Fruit fly (Drosophila melanogaster) whole organism, embryonic: ENCODE measurements around the gene Cul6.

Source experiments
- Atf6 ChIP-seq: fragments of 200-800 bp; sonication (Bioruptor generic); IDR thresholded peaks from 2 replicates; pipeline ENCODE4 v1.3.6; 2022; ENCODE audit warnings: missing biosample characterization, missing genetic modification characterization
- B-H2 ChIP-seq: fragments of 200-800 bp; sonication (Bioruptor generic); optimal IDR thresholded peaks from 2 replicates; lab custom pipeline; 2018; ENCODE audit warnings: missing biosample characterization, mild to moderate bottlenecking, missing genetic modification characterization
- Bgb ChIP-seq: fragments of 200-800 bp; sonication (Bioruptor generic); IDR thresholded peaks from 2 replicates; pipeline ENCODE4 v1.3.6; 2022; ENCODE audit warnings: missing biosample characterization, missing genetic modification characterization; ENCODE audit not compliant: partially characterized antibody
- CG10147 ChIP-seq: fragments of 200-800 bp; sonication (Bioruptor generic); optimal IDR thresholded peaks from 2 replicates; lab custom pipeline; 2019; ENCODE audit warnings: missing biosample characterization, mild to moderate bottlenecking, missing genetic modification characterization, moderate library complexity
- CG10321 ChIP-seq: fragments of 200-800 bp; sonication (Bioruptor generic); IDR thresholded peaks from 2 replicates; pipeline ENCODE4 v1.3.6; 2022; ENCODE audit warnings: missing biosample characterization, missing genetic modification characterization
- CG10543 ChIP-seq: fragments of 200-800 bp; sonication (Bioruptor generic); optimal IDR thresholded peaks from 3 replicates; lab custom pipeline; 2017; ENCODE audit warnings: missing biosample characterization, mild to moderate bottlenecking, missing genetic modification characterization, moderate library complexity
- CG11398 ChIP-seq: fragments of 200-800 bp; sonication (Bioruptor generic); optimal IDR thresholded peaks from 2 replicates; lab custom pipeline; 2016; ENCODE audit warnings: missing biosample characterization, missing genetic modification characterization
- CG12071 ChIP-seq: fragments of 200-800 bp; sonication (Bioruptor generic); optimal IDR thresholded peaks from 3 replicates; lab custom pipeline; 2018; ENCODE audit warnings: missing biosample characterization, mild to moderate bottlenecking, missing genetic modification characterization
- CG12104 ChIP-seq: fragments of 200-800 bp; sonication (Bioruptor generic); optimal IDR thresholded peaks from 3 replicates; lab custom pipeline; 2016; ENCODE audit warnings: missing biosample characterization, missing genetic modification characterization
- CG14050 ChIP-seq: fragments of 200-800 bp; sonication (Bioruptor generic); IDR thresholded peaks from 3 replicates; pipeline ENCODE4 v1.3.6; 2022; ENCODE audit warnings: missing biosample characterization, missing genetic modification characterization
- CG15073 ChIP-seq: fragments of 200-800 bp; sonication (Bioruptor generic); optimal IDR thresholded peaks from 2 replicates; lab custom pipeline; 2016; ENCODE audit warnings: missing biosample characterization, missing genetic modification characterization
- CG18476 ChIP-seq: fragments of 200-800 bp; sonication (Bioruptor generic); optimal IDR thresholded peaks from 2 replicates; lab custom pipeline; 2016; ENCODE audit warnings: missing biosample characterization, mild to moderate bottlenecking, missing genetic modification characterization
- CG3838 ChIP-seq: fragments of 200-800 bp; sonication (Bioruptor generic); optimal IDR thresholded peaks from 3 replicates; lab custom pipeline; 2016; ENCODE audit warnings: missing biosample characterization, missing genetic modification characterization
- CG42726 ChIP-seq: fragments of 200-800 bp; sonication (Bioruptor generic); IDR thresholded peaks from 2 replicates; pipeline ENCODE4 v1.3.6; 2022; ENCODE audit warnings: missing biosample characterization, missing genetic modification characterization; ENCODE audit not compliant: partially characterized antibody
- CG4328 ChIP-seq: fragments of 200-800 bp; sonication (Bioruptor generic); optimal IDR thresholded peaks from 3 replicates; lab custom pipeline; 2017; ENCODE audit warnings: missing biosample characterization, missing genetic modification reagents, missing genetic modification characterization
- CG7839 ChIP-seq: fragments of 200-800 bp; sonication (Bioruptor generic); optimal IDR thresholded peaks from 3 replicates; lab custom pipeline; 2018; ENCODE audit warnings: missing biosample characterization, mild to moderate bottlenecking, missing genetic modification characterization, moderate library complexity
- CG9797 ChIP-seq: fragments of 200-800 bp; sonication (Bioruptor generic); optimal IDR thresholded peaks from 3 replicates; lab custom pipeline; 2018; ENCODE audit warnings: missing biosample characterization, mild to moderate bottlenecking, missing genetic modification characterization
- CkIIα-i1 ChIP-seq: fragments of 200-800 bp; sonication (Bioruptor generic); IDR thresholded peaks from 2 replicates; pipeline ENCODE4 v1.3.6; 2022; ENCODE audit warnings: missing biosample characterization, missing genetic modification characterization
- Dfd ChIP-seq, 2 experiments: fragments of >200 bp; optimal IDR thresholded peaks; 2 replicates each; lab custom pipeline; 2017; ENCODE audit warnings: missing biosample characterization in 2 of 2, missing genetic modification characterization in 2 of 2
- Dp ChIP-seq: fragments of 200-800 bp; sonication (Bioruptor generic); optimal IDR thresholded peaks from 2 replicates; lab custom pipeline; 2018; ENCODE audit warnings: missing biosample characterization, mild to moderate bottlenecking, missing genetic modification characterization, moderate library complexity
- E2f2 ChIP-seq: fragments of 200-800 bp; sonication (Bioruptor generic); IDR thresholded peaks from 2 replicates; pipeline ENCODE4 v1.3.6; 2022; ENCODE audit warnings: missing biosample characterization, missing genetic modification characterization
- Gug ChIP-seq: fragments of 200-800 bp; sonication (Bioruptor generic); IDR thresholded peaks from 4 replicates; pipeline ENCODE4 v1.3.6; 2022; ENCODE audit warnings: missing biosample characterization, missing genetic modification characterization
- Hr51 ChIP-seq, 2 experiments: fragments of 200-800 bp; sonication (Bioruptor generic); optimal IDR thresholded peaks; 2 replicates in 1 of 2; 3 replicates in 1 of 2; lab custom pipeline; 2016 to 2018; ENCODE audit warnings: missing biosample characterization in 2 of 2, missing genetic modification characterization in 2 of 2, mild to moderate bottlenecking in 1 of 2, moderate library complexity in 1 of 2
- Mad ChIP-seq: fragments of 200-800 bp; sonication (Bioruptor generic); optimal IDR thresholded peaks from 2 replicates; lab custom pipeline; 2016; ENCODE audit warnings: missing biosample characterization, missing genetic modification characterization
- NC2β ChIP-seq: fragments of 200-800 bp; sonication (Bioruptor generic); optimal IDR thresholded peaks from 2 replicates; lab custom pipeline; 2016; ENCODE audit warnings: missing biosample characterization, missing genetic modification characterization
- Nf-YA ChIP-seq: fragments of 200-800 bp; sonication (Bioruptor generic); IDR thresholded peaks from 2 replicates; pipeline ENCODE4 v1.3.6; 2022; ENCODE audit warnings: missing biosample characterization, missing genetic modification characterization
- NfI ChIP-seq: fragments of 200-800 bp; sonication (Bioruptor generic); optimal IDR thresholded peaks from 3 replicates; lab custom pipeline; 2018; ENCODE audit warnings: missing biosample characterization, mild to moderate bottlenecking, missing genetic modification characterization, moderate library complexity
- Pdp1 ChIP-seq, 2 experiments: fragments of 200-800 bp; sonication (Bioruptor generic); optimal IDR thresholded peaks; 3 replicates each; lab custom pipeline; 2016; ENCODE audit warnings: missing biosample characterization in 2 of 2, missing genetic modification characterization in 2 of 2, mild to moderate bottlenecking in 1 of 2, moderate library complexity in 1 of 2
- Scr ChIP-seq: fragments of 200-800 bp; sonication (Bioruptor generic); IDR thresholded peaks from 2 replicates; pipeline ENCODE4 v1.3.6; 2022; ENCODE audit warnings: missing biosample characterization, missing genetic modification characterization; ENCODE audit not compliant: partially characterized antibody
- Six4 ChIP-seq: fragments of 200-800 bp; sonication (Bioruptor generic); optimal IDR thresholded peaks from 2 replicates; lab custom pipeline; 2016; ENCODE audit warnings: missing biosample characterization, missing genetic modification characterization
- ato ChIP-seq: fragments of 200-800 bp; sonication (Bioruptor generic); IDR thresholded peaks from 2 replicates; pipeline ENCODE4 v1.3.6; 2022; ENCODE audit warnings: missing biosample characterization, missing genetic modification characterization; ENCODE audit not compliant: partially characterized antibody
- bbx ChIP-seq: fragments of 200-800 bp; sonication (Bioruptor generic); IDR thresholded peaks from 2 replicates; pipeline ENCODE4 v1.3.6; 2022; ENCODE audit warnings: missing biosample characterization, missing genetic modification characterization; ENCODE audit not compliant: partially characterized antibody
- bowl ChIP-seq: fragments of 200-800 bp; sonication (Bioruptor generic); IDR thresholded peaks from 2 replicates; pipeline ENCODE4 v1.3.6; 2022; ENCODE audit warnings: missing biosample characterization, missing genetic modification characterization
- caup ChIP-seq: fragments of 200-800 bp; sonication (Bioruptor generic); optimal IDR thresholded peaks from 3 replicates; lab custom pipeline; 2017; ENCODE audit warnings: missing biosample characterization, mild to moderate bottlenecking, missing genetic modification characterization, moderate library complexity; ENCODE audit not compliant: severe bottlenecking
- corto ChIP-seq: fragments of 200-800 bp; sonication (Bioruptor generic); optimal IDR thresholded peaks from 2 replicates; lab custom pipeline; 2016; ENCODE audit warnings: missing biosample characterization, mild to moderate bottlenecking, missing genetic modification characterization, moderate library complexity
- dysf ChIP-seq: fragments of 200-800 bp; sonication (Bioruptor generic); IDR thresholded peaks from 3 replicates; pipeline ENCODE4 v1.3.6; 2022; ENCODE audit warnings: missing biosample characterization, missing genetic modification characterization
- en ChIP-seq: fragments of 200-800 bp; sonication (Bioruptor generic); optimal IDR thresholded peaks from 2 replicates; lab custom pipeline; 2016; ENCODE audit warnings: missing biosample characterization, missing genetic modification characterization
- ind ChIP-seq: fragments of 200-800 bp; sonication (Bioruptor generic); optimal IDR thresholded peaks from 3 replicates; lab custom pipeline; 2016; ENCODE audit warnings: missing biosample characterization, missing genetic modification characterization
- insv ChIP-seq, 2 experiments: fragments of 200-800 bp; sonication (Bioruptor generic); optimal IDR thresholded peaks; 3 replicates each; lab custom pipeline; 2016 to 2018; ENCODE audit warnings: missing biosample characterization in 2 of 2, missing genetic modification characterization in 2 of 2
- lbe ChIP-seq: fragments of 200-800 bp; sonication (Bioruptor generic); optimal IDR thresholded peaks from 2 replicates; lab custom pipeline; 2016; ENCODE audit warnings: missing biosample characterization, mild to moderate bottlenecking, missing genetic modification characterization
- lilli ChIP-seq: fragments of 200-800 bp; sonication (Bioruptor generic); optimal IDR thresholded peaks from 3 replicates; lab custom pipeline; 2016; ENCODE audit warnings: missing biosample characterization, missing genetic modification characterization
- luna ChIP-seq: fragments of 200-800 bp; sonication (Bioruptor generic); optimal IDR thresholded peaks from 2 replicates; lab custom pipeline; 2016; ENCODE audit warnings: missing biosample characterization, missing genetic modification characterization
- pzg ChIP-seq: fragments of 200-800 bp; sonication (Bioruptor generic); optimal IDR thresholded peaks from 3 replicates; lab custom pipeline; 2018; ENCODE audit warnings: missing biosample characterization, mild to moderate bottlenecking, missing genetic modification characterization, moderate library complexity
- ranshi ChIP-seq: fragments of 200-800 bp; sonication (Bioruptor generic); IDR thresholded peaks from 2 replicates; pipeline ENCODE4 v1.3.6; 2022; ENCODE audit warnings: missing biosample characterization, missing genetic modification characterization
- ro ChIP-seq: fragments of 200-800 bp; sonication (Bioruptor generic); IDR thresholded peaks from 2 replicates; pipeline ENCODE4 v1.3.6; 2022; ENCODE audit warnings: missing biosample characterization, missing genetic modification characterization
- sna ChIP-seq: fragments of 200-800 bp; sonication (Bioruptor generic); IDR thresholded peaks from 2 replicates; pipeline ENCODE4 v1.3.6; 2022; ENCODE audit warnings: missing biosample characterization, missing genetic modification characterization; ENCODE audit not compliant: partially characterized antibody
- stwl ChIP-seq: fragments of 200-800 bp; sonication (Bioruptor generic); optimal IDR thresholded peaks from 3 replicates; lab custom pipeline; 2018; ENCODE audit warnings: missing biosample characterization, mild to moderate bottlenecking, missing genetic modification characterization, moderate library complexity
- toy ChIP-seq: fragments of 200-800 bp; sonication (Bioruptor generic); IDR thresholded peaks from 2 replicates; pipeline ENCODE4 v1.3.6; 2022; ENCODE audit warnings: missing biosample characterization, missing genetic modification characterization
- zf30C ChIP-seq: fragments of 200-800 bp; sonication (Bioruptor generic); optimal IDR thresholded peaks from 3 replicates; lab custom pipeline; 2018; ENCODE audit warnings: missing biosample characterization, mild to moderate bottlenecking, missing genetic modification characterization

The Cul6 gene

dm6 chr3L:13015823-13016465 lies 4.5 kb upstream of the Cul6 start, which contains the start of gene CG11267 (continued):
- TF ChIP-seq NfI (GFP tag; lab: Kevin White, UChicago) (peak; percentile 75), CG11398 (peak; percentile 47), toy (peak; percentile 68; the same call in 1 of the 2 replicates), CG10321 (GFP tag; lab: Robert Waterston, UW) (peak; percentile 70), CG15073 (GFP tag; lab: Kevin White, UChicago) (no peak), en (peak; percentile 68), Gug (GFP tag; lab: Robert Waterston, UW) (peak; percentile 71; the same call in 3 of the 4 replicates), dysf (GFP tag; lab: Robert Waterston, UW) (peak; percentile 94), NC2β (GFP tag; lab: Kevin White, UChicago) (peak; percentile 30), ranshi (GFP tag; lab: Robert Waterston, UW) (peak; percentile 91), insv (GFP tag; optimal IDR thresholded peaks at IDR 0.05; lab: Kevin White, UChicago) (no peak), Dp (GFP tag; lab: Kevin White, UChicago) (no peak), zf30C (GFP tag; lab: Kevin White, UChicago) (peak; percentile 94), Nf-YA (GFP tag; lab: Robert Waterston, UW) (peak; percentile 90), CG10147 (GFP tag; lab: Kevin White, UChicago) (peak; percentile 87), ind (GFP tag; lab: Kevin White, UChicago) (peak; percentile 89), Mad (peak; percentile 67), stwl (tag; lab: Kevin White, UChicago) (peak; percentile 35), sna (GFP tag; lab: Robert Waterston, UW) (no peak), caup (peak; percentile 91), E2f2 (GFP tag; lab: Robert Waterston, UW) (peak; percentile 60), Pdp1 (GFP tag; optimal IDR thresholded peaks at IDR 0.05; lab: Kevin White, UChicago) (peak; percentile 77 to 99), CG3838 (GFP tag; lab: Kevin White, UChicago) (no peak), bowl (peak; percentile 84), luna (GFP tag; lab: Kevin White, UChicago) (peak; percentile 62), B-H2 (GFP tag; lab: Kevin White, UChicago) (peak; percentile 39), ato (no peak), Atf6 (GFP tag; lab: Robert Waterston, UW) (peak; percentile 93), Scr (no peak), lbe (GFP tag; lab: Kevin White, UChicago) (peak; percentile 64), Dfd (GFP tag; optimal IDR thresholded peaks at IDR 0.05; lab: Kevin White, UChicago) (no peak), Six4 (peak; percentile 78), CG12104 (GFP tag; lab: Kevin White, UChicago) (peak; percentile 85), CG7839 (tag; lab: Kevin White, UChicago) (peak; percentile 93), lilli (GFP tag; lab: Kevin White, UChicago) (peak; percentile 85), bbx (no peak), corto (GFP tag; lab: Kevin White, UChicago) (peak; percentile 35), CG42726 (no peak), Hr51 (GFP tag; optimal IDR thresholded peaks at IDR 0.05; lab: Kevin White, UChicago) (peak; percentile 67 to 83), CG18476 (peak; percentile 72), CG9797 (GFP tag; lab: Kevin White, UChicago) (peak; percentile 36), Bgb (GFP tag; lab: Robert Waterston, UW) (no peak), CG4328 (GFP tag; lab: Kevin White, UChicago) (peak; percentile 86), CkIIα-i1 (peak; percentile 55; the same call in 1 of the 2 replicates), CG10543 (GFP tag; lab: Kevin White, UChicago) (peak; percentile 91), pzg (GFP tag; lab: Kevin White, UChicago) (peak; percentile 51), ro (GFP tag; lab: Robert Waterston, UW) (peak; percentile 75), CG12071 (GFP tag; lab: Kevin White, UChicago) (peak; percentile 85), CG14050 (GFP tag; lab: Robert Waterston, UW) (peak; percentile 71; the same call in 2 of the 3 replicates)
